Worm (Caenorhabditis elegans): ENCODE data around the gene F42D1.4.

DNA sequence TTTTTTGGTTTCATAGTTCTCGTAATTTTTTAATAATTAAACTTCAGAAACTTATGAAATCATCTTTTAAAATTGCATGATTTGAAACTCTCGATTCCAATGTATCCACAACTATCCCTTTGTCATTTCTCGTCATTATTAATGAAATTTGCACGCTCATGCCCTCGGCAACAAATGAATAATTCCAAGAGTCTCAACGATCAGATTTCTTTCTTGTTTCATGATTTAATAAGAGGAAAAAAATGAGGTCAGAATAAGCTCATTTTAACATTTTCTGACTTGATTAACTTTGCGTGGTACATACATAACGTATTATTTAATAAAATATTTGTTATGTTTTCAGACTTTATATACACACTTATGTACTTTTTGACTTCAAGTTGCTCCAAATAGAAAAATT, 31.3 kb downstream of the F42D1.4 start:
- TF ChIP-seq ama-1 (optimal IDR thresholded peaks at IDR 0.05) (no peak), pqm-1 (tag; optimal IDR thresholded peaks at IDR 0.05) (no peak), nhr-12 (tag; optimal IDR thresholded peaks at IDR 0.05) (no peak), efl-1 (optimal IDR thresholded peaks at IDR 0.05) (no peak), efl-1 (GFP tag; optimal IDR thresholded peaks at IDR 0.05 in 1 of 2) (no peak), unc-130 (tag; optimal IDR thresholded peaks at IDR 0.05) (no peak), lin-15B (tag; optimal IDR thresholded peaks at IDR 0.05) (no peak), lin-13 (GFP tag; optimal IDR thresholded peaks at IDR 0.05) (no peak), nhr-47 (tag; optimal IDR thresholded peaks at IDR 0.05) (peak; percentile 42), aha-1 (tag; optimal IDR thresholded peaks at IDR 0.05) (no peak), ceh-8 (GFP tag; optimal IDR thresholded peaks at IDR 0.05) (no peak), hlh-4 (tag; optimal IDR thresholded peaks at IDR 0.05) (no peak), dpl-1 (GFP tag; optimal IDR thresholded peaks at IDR 0.05) (no peak), ceh-82 (tag; optimal IDR thresholded peaks at IDR 0.05) (no peak), nhr-237 (tag; optimal IDR thresholded peaks at IDR 0.05) (no peak)
